Worm (Caenorhabditis elegans) whole organism, midembryonic: ENCODE results near the gene ttr-13.

ENCODE experiments used
- T22C8.4 ChIP-seq: fragments of 200-800 bp; sonication (Bioruptor generic); IDR thresholded peaks from 2 replicates; pipeline ENCODE4 v1.3.6; 2022; ENCODE audit warnings: missing genetic modification characterization, missing compliant biosample characterization
- cog-1 ChIP-seq: sonication (generic microtip); optimal IDR thresholded peaks from 2 replicates; lab custom pipeline; 2016; ENCODE audit warnings: missing genetic modification characterization, missing compliant biosample characterization
- flt-1 ChIP-seq: fragments of 200-800 bp; sonication (Bioruptor generic); IDR thresholded peaks from 2 replicates; pipeline ENCODE4 v1.3.6; 2022; ENCODE audit warnings: missing genetic modification characterization, missing compliant biosample characterization
- klf-2 ChIP-seq: fragments of 200-800 bp; sonication (Bioruptor generic); conservative IDR thresholded peaks from 2 replicates; pipeline ENCODE4 v1.3.6; 2022; ENCODE audit warnings: missing genetic modification reagents, missing genetic modification characterization, missing compliant biosample characterization
- med-1 ChIP-seq: sonication (generic microtip); optimal IDR thresholded peaks from 2 replicates; lab custom pipeline; 2017; ENCODE audit warnings: missing genetic modification characterization, mild to moderate bottlenecking, missing compliant biosample characterization, antibody characterized with exemption, missing genetic modification reagents; ENCODE audit not compliant: insufficient read depth
- ref-1 ChIP-seq: fragments of 200-800 bp; sonication (Bioruptor generic); conservative IDR thresholded peaks from 2 replicates; pipeline ENCODE4 v1.3.6; 2022; ENCODE audit warnings: missing genetic modification reagents, missing genetic modification characterization, missing compliant biosample characterization
- tab-1 ChIP-seq: fragments of 200-800 bp; sonication (Bioruptor generic); IDR thresholded peaks from 2 replicates; pipeline ENCODE4 v1.3.6; 2022; ENCODE audit warnings: missing genetic modification characterization, missing compliant biosample characterization
- ztf-23 ChIP-seq: fragments of 200-800 bp; sonication (Bioruptor generic); IDR thresholded peaks from 2 replicates; pipeline ENCODE4 v1.3.6; 2022; ENCODE audit warnings: missing genetic modification reagents, missing genetic modification characterization, missing compliant biosample characterization
- ztf-29 ChIP-seq: fragments of 200-800 bp; sonication (Bioruptor generic); IDR thresholded peaks from 2 replicates; pipeline ENCODE4 v1.3.6; 2022; ENCODE audit warnings: missing genetic modification reagents, missing genetic modification characterization, missing compliant biosample characterization

The ttr-13 gene

DNA sequence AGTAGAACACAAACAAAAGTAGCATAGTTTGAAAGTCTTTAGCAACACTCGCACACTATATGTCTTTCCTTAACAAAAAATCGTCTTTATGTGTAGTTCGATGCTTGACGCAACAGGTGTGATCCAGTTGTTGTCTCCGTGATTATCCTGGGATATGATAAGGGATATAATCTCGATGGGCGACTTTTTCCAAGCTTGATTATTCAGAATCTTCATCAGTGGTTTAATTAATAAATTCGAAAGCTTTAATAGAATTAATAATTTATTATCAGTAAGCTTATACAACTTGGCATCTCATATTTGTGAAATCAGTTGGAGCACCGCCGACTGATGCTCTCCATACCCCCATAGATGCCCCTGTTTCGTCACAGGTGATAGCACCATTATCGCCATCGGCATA, 18.1 kb downstream of the ttr-13 start, which contains the start of gene F46B3.7:
Gene F46B3.7 (minus strand): TSS at position 101 of the 400 bp plus-strand sequence.
- TF ChIP-seq med-1 (GFP tag; lab: Kevin White, UChicago) (no peak), ztf-23 (GFP tag; lab: Robert Waterston, UW) (no peak), tab-1 (no peak), T22C8.4 (GFP tag; lab: Robert Waterston, UW) (no peak), flt-1 (GFP tag; lab: Robert Waterston, UW) (no peak), klf-2 (no peak), ref-1 (GFP tag; lab: Robert Waterston, UW) (no peak), ztf-29 (GFP tag; lab: Robert Waterston, UW) (no peak), cog-1 (tag; lab: Kevin White, UChicago) (no peak)

DNA sequence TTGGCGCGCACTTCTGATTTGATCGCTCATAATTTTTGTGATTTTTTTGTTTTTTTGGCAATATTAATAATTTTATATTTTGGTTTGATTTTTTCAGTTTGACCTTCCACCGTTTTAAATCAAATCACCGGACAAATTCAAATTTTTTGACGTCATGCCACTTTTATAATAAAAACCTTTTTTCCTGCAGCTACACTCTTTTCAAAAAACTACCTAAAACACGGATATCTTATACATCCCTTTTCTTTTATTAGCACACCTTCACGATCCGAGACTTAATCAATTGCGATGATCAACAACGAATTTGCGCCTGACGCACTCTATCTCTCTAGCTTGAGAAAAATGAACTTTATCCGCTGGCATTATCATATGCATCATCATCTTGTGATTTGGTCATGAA, 27.3 kb downstream of the ttr-13 start, which contains the start of gene grd-2:
Gene grd-2 (plus strand): TSS at position 301 of the 400 bp plus-strand sequence.
- TF ChIP-seq klf-2: no peak
- no peak for TF ChIP-seq tab-1
- no peak for TF ChIP-seq flt-1 (GFP tag; lab: Robert Waterston, UW)
- no peak for TF ChIP-seq ztf-23 (GFP tag; lab: Robert Waterston, UW)
- no peak for TF ChIP-seq med-1 (GFP tag; lab: Kevin White, UChicago)
- TF ChIP-seq ztf-29 (GFP tag; lab: Robert Waterston, UW): no peak
- no peak for TF ChIP-seq T22C8.4 (GFP tag; lab: Robert Waterston, UW)
- TF ChIP-seq cog-1 (tag; lab: Kevin White, UChicago): no peak
- no peak for TF ChIP-seq ref-1 (GFP tag; lab: Robert Waterston, UW)

DNA sequence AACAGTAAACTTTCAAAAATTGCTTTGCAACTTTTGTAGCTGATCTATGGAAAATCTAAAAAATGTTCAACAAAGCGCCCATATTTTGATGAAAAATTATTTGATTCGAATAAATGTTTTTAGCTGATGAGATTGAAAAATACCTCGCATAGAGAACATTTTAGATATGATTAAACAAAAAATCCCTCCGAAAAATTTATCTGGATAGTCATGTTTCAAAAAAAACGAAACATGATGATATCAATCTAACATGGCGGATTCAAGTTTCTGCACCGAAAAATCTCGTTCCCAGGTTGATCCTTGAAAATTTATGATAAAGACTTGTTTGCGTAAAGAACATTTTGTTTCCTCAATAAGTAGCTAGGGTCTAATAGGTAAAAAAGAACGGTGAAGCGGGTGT, 28.1 kb downstream of the ttr-13 start, which contains the start of gene ttr-12:
Gene ttr-12 (minus strand): TSS at position 101 of the 400 bp plus-strand sequence.
- TF ChIP-seq klf-2 (no peak), T22C8.4 (GFP tag; lab: Robert Waterston, UW) (no peak)

DNA sequence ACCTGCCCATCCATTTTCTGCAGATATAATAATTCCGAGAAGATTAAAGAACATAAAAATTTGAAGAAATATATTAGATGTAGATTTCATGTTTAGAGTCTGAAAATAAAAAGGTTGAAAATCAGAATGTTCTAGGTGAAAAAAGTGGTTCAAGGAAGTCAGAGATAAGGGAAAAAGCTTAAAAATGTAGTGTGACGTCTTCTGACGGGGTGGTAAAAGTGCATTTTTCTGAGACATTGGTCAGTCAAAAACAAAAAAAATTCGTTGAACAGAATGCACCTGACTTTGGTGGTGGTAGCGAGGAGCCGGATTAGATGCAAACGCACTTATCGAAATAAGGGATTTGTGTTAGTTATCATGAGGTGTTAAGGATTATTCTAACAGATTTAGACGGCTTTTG, 30.1 kb downstream of the ttr-13 start, which contains the start of gene F46B3.23:
Gene F46B3.23 (minus strand): TSS at position 101 of the 400 bp plus-strand sequence.
- TF ChIP-seq med-1 (GFP tag; lab: Kevin White, UChicago): no peak
- no peak for TF ChIP-seq tab-1
- no peak for TF ChIP-seq cog-1 (tag; lab: Kevin White, UChicago)
- TF ChIP-seq T22C8.4 (GFP tag; lab: Robert Waterston, UW): no peak
- TF ChIP-seq flt-1 (GFP tag; lab: Robert Waterston, UW): no peak
- TF ChIP-seq klf-2: no peak
- TF ChIP-seq ref-1 (GFP tag; lab: Robert Waterston, UW): no peak
- no peak for TF ChIP-seq ztf-23 (GFP tag; lab: Robert Waterston, UW)
- TF ChIP-seq ztf-29 (GFP tag; lab: Robert Waterston, UW): no peak

DNA sequence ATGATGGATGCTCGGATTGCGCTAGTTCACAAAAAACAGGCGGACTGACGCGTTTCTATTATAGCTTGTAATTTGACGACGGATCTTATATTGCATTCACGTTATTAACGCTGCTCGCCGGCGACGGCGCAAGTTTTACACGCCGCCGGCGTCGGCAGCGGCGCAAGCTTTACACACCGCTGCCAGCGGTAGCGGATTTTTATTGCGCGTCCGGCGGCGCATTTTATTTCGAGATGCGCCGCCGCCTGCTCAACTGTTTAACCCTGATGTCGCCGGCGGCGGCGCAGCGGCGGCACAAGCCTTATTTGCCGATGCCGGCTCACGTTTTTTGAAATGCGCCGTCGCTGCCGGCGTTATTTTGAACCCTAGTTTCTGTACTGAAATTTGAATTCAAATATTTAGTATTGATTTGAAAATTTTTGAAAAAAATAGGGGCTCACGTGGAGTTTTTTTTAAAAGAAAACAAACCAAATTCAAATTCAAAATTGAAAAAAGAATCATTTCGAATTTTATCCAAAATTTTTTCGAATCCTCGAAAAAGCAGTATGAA, 32.1 kb downstream of the ttr-13 start, which contains the start of gene ttr-57:
Gene ttr-57 (plus strand): TSS at position 500 of the 550 bp plus-strand sequence.
- no peak for TF ChIP-seq med-1 (GFP tag; lab: Kevin White, UChicago)
- no peak for TF ChIP-seq cog-1 (tag; lab: Kevin White, UChicago)
- TF ChIP-seq klf-2: no peak
- no peak for TF ChIP-seq ztf-29 (GFP tag; lab: Robert Waterston, UW)
- no peak for TF ChIP-seq T22C8.4 (GFP tag; lab: Robert Waterston, UW)
- no peak for TF ChIP-seq tab-1
- TF ChIP-seq ref-1 (GFP tag; lab: Robert Waterston, UW): no peak
- TF ChIP-seq ztf-23 (GFP tag; lab: Robert Waterston, UW): no peak

DNA sequence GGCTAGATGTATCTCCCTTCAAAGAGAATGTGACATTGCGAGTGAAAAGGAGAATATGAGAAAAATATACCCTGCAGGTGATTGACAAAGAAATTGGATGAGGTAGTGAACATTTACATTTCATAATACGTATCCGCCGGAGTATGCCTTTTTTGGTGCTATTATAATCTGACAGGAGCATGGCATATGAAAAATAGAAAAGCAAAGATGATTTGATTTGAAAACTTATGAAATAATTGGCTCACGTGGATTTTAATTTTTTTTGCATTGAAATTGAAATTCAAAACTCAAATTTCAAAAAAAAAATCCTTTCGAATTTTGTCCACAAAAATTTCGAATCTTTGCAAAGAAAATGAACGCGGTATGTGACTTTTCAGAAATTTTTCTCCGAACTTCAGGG, 33.7 kb downstream of the ttr-13 start, which contains the start of gene ttr-11:
Gene ttr-11 (plus strand): TSS at position 301 of the 400 bp plus-strand sequence.
- TF ChIP-seq ref-1 (GFP tag; lab: Robert Waterston, UW): no peak
- TF ChIP-seq ztf-23 (GFP tag; lab: Robert Waterston, UW): no peak
- no peak for TF ChIP-seq ztf-29 (GFP tag; lab: Robert Waterston, UW)
- no peak for TF ChIP-seq T22C8.4 (GFP tag; lab: Robert Waterston, UW)
- no peak for TF ChIP-seq klf-2
- no peak for TF ChIP-seq med-1 (GFP tag; lab: Kevin White, UChicago)
- no peak for TF ChIP-seq flt-1 (GFP tag; lab: Robert Waterston, UW)
- no peak for TF ChIP-seq tab-1
- TF ChIP-seq cog-1 (tag; lab: Kevin White, UChicago): no peak

DNA sequence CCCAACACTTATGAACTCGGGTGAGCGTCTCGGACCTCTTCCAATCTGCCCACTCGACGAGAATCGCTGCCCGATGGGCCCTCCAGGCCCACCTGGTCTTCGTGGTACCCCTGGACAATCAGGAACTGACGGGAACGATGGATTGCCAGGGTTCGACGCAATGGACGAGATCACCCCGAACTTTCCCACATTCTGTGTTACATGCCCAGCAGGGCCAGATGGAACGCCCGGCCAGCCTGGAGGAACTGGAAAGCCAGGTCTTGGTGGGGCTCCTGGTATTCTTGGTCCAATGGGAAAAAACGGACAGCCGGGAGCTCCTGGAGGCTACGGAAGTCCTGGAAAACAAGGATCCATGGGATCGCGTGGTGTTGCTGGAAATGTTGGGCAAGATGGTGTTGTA, 36.1 kb downstream of the ttr-13 start:
- TF ChIP-seq T22C8.4 (GFP tag; lab: Robert Waterston, UW) (no peak), flt-1 (GFP tag; lab: Robert Waterston, UW) (no peak), tab-1 (no peak)

DNA sequence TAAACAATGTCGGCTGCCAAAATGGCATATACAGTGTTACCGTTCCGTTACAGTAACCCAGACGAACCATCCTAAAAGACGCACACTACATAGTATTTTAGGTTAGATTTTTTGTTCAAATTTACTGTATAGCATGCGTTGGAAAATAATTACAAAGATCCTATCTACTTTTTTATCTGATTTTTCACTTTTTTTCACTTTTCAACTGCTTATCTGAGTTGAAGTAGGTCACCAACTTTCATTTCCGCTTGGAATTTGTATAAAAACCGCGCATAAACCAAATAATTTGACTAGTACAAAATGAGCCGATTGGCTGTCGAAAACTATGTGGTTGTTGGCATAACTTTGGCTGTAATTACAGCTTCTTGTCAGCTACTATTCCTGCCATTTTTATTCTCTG, 37.0 kb downstream of the ttr-13 start, which contains the start of gene col-163:
Gene col-163 (plus strand): TSS at position 301 of the 400 bp plus-strand sequence.
- TF ChIP-seq klf-2 (no peak), flt-1 (GFP tag; lab: Robert Waterston, UW) (no peak), tab-1 (no peak), T22C8.4 (GFP tag; lab: Robert Waterston, UW) (no peak), med-1 (GFP tag; lab: Kevin White, UChicago) (no peak), ref-1 (GFP tag; lab: Robert Waterston, UW) (no peak), ztf-29 (GFP tag; lab: Robert Waterston, UW) (no peak), cog-1 (tag; lab: Kevin White, UChicago) (no peak), ztf-23 (GFP tag; lab: Robert Waterston, UW) (no peak)

DNA sequence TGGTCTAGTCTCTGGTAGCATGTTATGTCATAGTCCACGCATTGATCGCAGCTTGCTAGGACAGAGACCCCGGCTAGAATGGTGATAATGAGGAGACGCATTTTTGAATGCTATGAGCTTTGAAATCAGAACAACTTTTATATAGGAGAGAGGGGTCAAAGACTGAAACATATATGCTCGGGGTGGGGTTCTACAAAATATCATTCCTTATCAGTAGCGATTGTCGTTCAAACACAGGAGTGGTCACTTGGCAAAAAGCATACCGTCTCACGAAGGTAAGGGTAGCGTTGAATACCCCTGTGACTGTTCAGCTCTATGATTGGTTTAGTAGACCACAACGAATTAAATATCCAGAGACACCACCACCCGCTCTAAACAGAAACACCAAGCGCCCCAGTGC, 39.7 kb downstream of the ttr-13 start, which contains the start of gene F46B3.1:
Gene F46B3.1 (minus strand): TSS at position 101 of the 400 bp plus-strand sequence.
- TF ChIP-seq cog-1 (tag; lab: Kevin White, UChicago) (no peak), ztf-29 (GFP tag; lab: Robert Waterston, UW) (no peak), ztf-23 (GFP tag; lab: Robert Waterston, UW) (no peak), ref-1 (GFP tag; lab: Robert Waterston, UW) (no peak), flt-1 (GFP tag; lab: Robert Waterston, UW) (no peak), tab-1 (no peak), T22C8.4 (GFP tag; lab: Robert Waterston, UW) (no peak), klf-2 (no peak), med-1 (GFP tag; lab: Kevin White, UChicago) (no peak)
